Worm (Caenorhabditis elegans) whole organism, midembryonic: ENCODE results near the gene Y116F11B.14.
"Not testable (repeated sequence)": the region's sequence is repeated elsewhere in the genome, so short reads cannot be mapped to it uniquely, and the experiment has no call there.

Experiments used
- T22C8.4 ChIP-seq: fragments of 200-800 bp; sonication (Bioruptor generic); IDR thresholded peaks from 2 replicates; pipeline ENCODE4 v1.3.6; 2022; ENCODE audit warnings: missing genetic modification characterization, missing compliant biosample characterization
- cog-1 ChIP-seq: sonication (generic microtip); optimal IDR thresholded peaks from 2 replicates; lab custom pipeline; 2016; ENCODE audit warnings: missing genetic modification characterization, missing compliant biosample characterization
- flt-1 ChIP-seq: fragments of 200-800 bp; sonication (Bioruptor generic); IDR thresholded peaks from 2 replicates; pipeline ENCODE4 v1.3.6; 2022; ENCODE audit warnings: missing genetic modification characterization, missing compliant biosample characterization
- klf-2 ChIP-seq: fragments of 200-800 bp; sonication (Bioruptor generic); conservative IDR thresholded peaks from 2 replicates; pipeline ENCODE4 v1.3.6; 2022; ENCODE audit warnings: missing genetic modification reagents, missing genetic modification characterization, missing compliant biosample characterization
- med-1 ChIP-seq: sonication (generic microtip); optimal IDR thresholded peaks from 2 replicates; lab custom pipeline; 2017; ENCODE audit warnings: missing genetic modification characterization, mild to moderate bottlenecking, missing compliant biosample characterization, antibody characterized with exemption, missing genetic modification reagents; ENCODE audit not compliant: insufficient read depth
- ref-1 ChIP-seq: fragments of 200-800 bp; sonication (Bioruptor generic); conservative IDR thresholded peaks from 2 replicates; pipeline ENCODE4 v1.3.6; 2022; ENCODE audit warnings: missing genetic modification reagents, missing genetic modification characterization, missing compliant biosample characterization
- tab-1 ChIP-seq: fragments of 200-800 bp; sonication (Bioruptor generic); IDR thresholded peaks from 2 replicates; pipeline ENCODE4 v1.3.6; 2022; ENCODE audit warnings: missing genetic modification characterization, missing compliant biosample characterization
- ztf-23 ChIP-seq: fragments of 200-800 bp; sonication (Bioruptor generic); IDR thresholded peaks from 2 replicates; pipeline ENCODE4 v1.3.6; 2022; ENCODE audit warnings: missing genetic modification reagents, missing genetic modification characterization, missing compliant biosample characterization
- ztf-29 ChIP-seq: fragments of 200-800 bp; sonication (Bioruptor generic); IDR thresholded peaks from 2 replicates; pipeline ENCODE4 v1.3.6; 2022; ENCODE audit warnings: missing genetic modification reagents, missing genetic modification characterization, missing compliant biosample characterization

The Y116F11B.14 gene

ce11 chrV:19946529-19946928 is 47.3 kb downstream of the Y116F11B.14 start, which contains the start of gene dhs-24:
Gene dhs-24, minus strand, starts transcription at chrV:19946629.
- no peak for TF ChIP-seq klf-2
- no peak for TF ChIP-seq tab-1 (GFP tag; lab: Robert Waterston, UW)
- no peak for TF ChIP-seq T22C8.4
- no peak for TF ChIP-seq ref-1 (GFP tag; lab: Robert Waterston, UW)
- no peak for TF ChIP-seq med-1
- TF ChIP-seq cog-1 (tag; lab: Kevin White, UChicago) = no peak
- TF ChIP-seq flt-1 (GFP tag; lab: Robert Waterston, UW) = no peak
- no peak for TF ChIP-seq ztf-23 (GFP tag; lab: Robert Waterston, UW)

ce11 chrV:19948993-19949392 is 49.7 kb downstream of the Y116F11B.14 start, which contains the start of gene tmed-4:
Gene tmed-4, minus strand, starts transcription at chrV:19949093.
- not testable (repeated sequence) for TF ChIP-seq cog-1 (tag; lab: Kevin White, UChicago); T22C8.4; ref-1 (GFP tag; lab: Robert Waterston, UW)

- TF ChIP-seq ztf-23, ztf-29, tab-1 (GFP tag; lab: Robert Waterston, UW): not testable (repeated sequence)
These were observed 50.5 kb downstream of the Y116F11B.14 start, which contains the start of gene Y60A3A.8 for ce11 chrV:19949721-19950120. Gene Y60A3A.8, plus strand, starts transcription at chrV:19949978.
